Fruit fly (Drosophila melanogaster) whole organism, embryonic: ENCODE results near the gene Usp1.

Source experiments
- ATbp ChIP-seq: fragments of 200-800 bp; sonication (Bioruptor generic); optimal IDR thresholded peaks from 2 replicates; lab custom pipeline; 2017; ENCODE audit warnings: missing biosample characterization, mild to moderate bottlenecking, missing genetic modification characterization, missing genetic modification reagents
- Atf3 ChIP-seq: fragments of 200-800 bp; sonication (Bioruptor generic); optimal IDR thresholded peaks from 3 replicates; lab custom pipeline; 2016; ENCODE audit warnings: missing biosample characterization, missing genetic modification characterization
- B-H2 ChIP-seq: fragments of 200-800 bp; sonication (Bioruptor generic); optimal IDR thresholded peaks from 2 replicates; lab custom pipeline; 2018; ENCODE audit warnings: missing biosample characterization, mild to moderate bottlenecking, missing genetic modification characterization
- Bteb2 ChIP-seq: fragments of 200-800 bp; sonication (Bioruptor generic); optimal IDR thresholded peaks from 2 replicates; lab custom pipeline; 2016; ENCODE audit warnings: missing biosample characterization, missing genetic modification characterization
- CG1024 ChIP-seq: fragments of 200-800 bp; sonication (Bioruptor generic); IDR thresholded peaks from 2 replicates; pipeline ENCODE4 v1.3.6; 2022; ENCODE audit warnings: missing biosample characterization, missing genetic modification characterization
- CG11560 ChIP-seq: fragments of 200-800 bp; sonication (Bioruptor generic); IDR thresholded peaks from 3 replicates; pipeline ENCODE4 v1.3.6; 2022; ENCODE audit warnings: missing biosample characterization, missing genetic modification characterization
- CG12219 ChIP-seq: fragments of 200-800 bp; sonication (Bioruptor generic); optimal IDR thresholded peaks from 3 replicates; lab custom pipeline; 2018; ENCODE audit warnings: missing biosample characterization, mild to moderate bottlenecking, missing genetic modification characterization
- CG12236 ChIP-seq: fragments of 200-800 bp; sonication (Bioruptor generic); optimal IDR thresholded peaks from 2 replicates; lab custom pipeline; 2016; ENCODE audit warnings: missing biosample characterization, missing genetic modification characterization
- CG12744 ChIP-seq: fragments of 200-800 bp; sonication (Bioruptor generic); optimal IDR thresholded peaks from 2 replicates; lab custom pipeline; 2016; ENCODE audit warnings: missing biosample characterization, missing genetic modification characterization
- CG12769 ChIP-seq: fragments of 200-800 bp; sonication (Bioruptor generic); optimal IDR thresholded peaks from 2 replicates; lab custom pipeline; 2019; ENCODE audit warnings: missing biosample characterization, mild to moderate bottlenecking, missing genetic modification characterization, moderate library complexity
- CG15269 ChIP-seq: fragments of 200-800 bp; sonication (Bioruptor generic); optimal IDR thresholded peaks from 2 replicates; lab custom pipeline; 2018; ENCODE audit warnings: missing biosample characterization, mild to moderate bottlenecking, missing genetic modification characterization, moderate library complexity
- CG15479 ChIP-seq: fragments of 200-800 bp; sonication (Bioruptor generic); optimal IDR thresholded peaks from 3 replicates; lab custom pipeline; 2019; ENCODE audit warnings: missing biosample characterization, mild to moderate bottlenecking, missing genetic modification characterization, moderate library complexity
- CG17829 ChIP-seq: fragments of 200-800 bp; optimal IDR thresholded peaks from 2 replicates; lab custom pipeline; 2019; ENCODE audit warnings: missing biosample characterization, mild to moderate bottlenecking, missing genetic modification characterization, moderate library complexity
- CG3407 ChIP-seq: fragments of 200-800 bp; sonication (Bioruptor generic); optimal IDR thresholded peaks from 2 replicates; lab custom pipeline; 2018; ENCODE audit warnings: missing biosample characterization, mild to moderate bottlenecking, missing genetic modification characterization
- CG4730 ChIP-seq: fragments of 200-800 bp; sonication (Bioruptor generic); IDR thresholded peaks from 2 replicates; pipeline ENCODE4 v1.3.6; 2022; ENCODE audit warnings: missing biosample characterization, missing genetic modification characterization
- CG6689 ChIP-seq: fragments of 200-800 bp; sonication (Bioruptor generic); IDR thresholded peaks from 2 replicates; pipeline ENCODE4 v1.3.6; 2022; ENCODE audit warnings: missing biosample characterization, missing genetic modification characterization
- CG7963 ChIP-seq: fragments of 200-800 bp; sonication (Bioruptor generic); IDR thresholded peaks from 3 replicates; pipeline ENCODE4 v1.3.6; 2022; ENCODE audit warnings: missing biosample characterization, missing genetic modification characterization; ENCODE audit not compliant: partially characterized antibody
- CG8290 ChIP-seq, 3 experiments: fragments of 200-800 bp; sonication (Bioruptor generic); optimal IDR thresholded peaks; 2 replicates each; lab custom pipeline; 2016 to 2019; ENCODE audit warnings: missing biosample characterization in 3 of 3, missing genetic modification characterization in 3 of 3, mild to moderate bottlenecking in 2 of 3, moderate library complexity in 1 of 3
- CG8388 ChIP-seq: fragments of 200-800 bp; sonication (Bioruptor generic); optimal IDR thresholded peaks from 2 replicates; lab custom pipeline; 2019; ENCODE audit warnings: missing biosample characterization, mild to moderate bottlenecking, missing genetic modification characterization, moderate library complexity
- Camta ChIP-seq: fragments of 200-800 bp; sonication (Bioruptor generic); optimal IDR thresholded peaks from 2 replicates; lab custom pipeline; 2016; ENCODE audit warnings: missing biosample characterization, missing genetic modification characterization
- Doc3 ChIP-seq: fragments of 200-800 bp; sonication (Bioruptor generic); IDR thresholded peaks from 3 replicates; pipeline ENCODE4 v1.3.6; 2022; ENCODE audit warnings: missing biosample characterization, missing genetic modification characterization; ENCODE audit not compliant: partially characterized antibody
- Drgx ChIP-seq: fragments of 200-800 bp; sonication (Bioruptor generic); IDR thresholded peaks from 2 replicates; pipeline ENCODE4 v1.3.6; 2022; ENCODE audit warnings: missing biosample characterization, missing genetic modification characterization
- E2f1 ChIP-seq: fragments of 200-800 bp; sonication (Bioruptor generic); IDR thresholded peaks from 2 replicates; pipeline ENCODE4 v1.3.6; 2022; ENCODE audit warnings: missing biosample characterization, missing genetic modification characterization
- Hmr ChIP-seq: fragments of 200-800 bp; sonication (Bioruptor generic); optimal IDR thresholded peaks from 3 replicates; lab custom pipeline; 2017; ENCODE audit warnings: mild to moderate bottlenecking, missing biosample characterization, missing genetic modification reagents, missing genetic modification characterization
- Hr3 ChIP-seq: fragments of 200-800 bp; sonication (Bioruptor generic); optimal IDR thresholded peaks from 3 replicates; lab custom pipeline; 2016; ENCODE audit warnings: missing biosample characterization, missing genetic modification characterization
- Kr ChIP-seq: fragments of 200-800 bp; sonication (Bioruptor generic); optimal IDR thresholded peaks from 2 replicates; lab custom pipeline; 2017; ENCODE audit warnings: missing biosample characterization, mild to moderate bottlenecking, missing genetic modification characterization
- Mad ChIP-seq: fragments of 200-800 bp; sonication (Bioruptor generic); optimal IDR thresholded peaks from 2 replicates; lab custom pipeline; 2016; ENCODE audit warnings: missing biosample characterization, missing genetic modification characterization
- Med ChIP-seq: fragments of 200-800 bp; sonication (Bioruptor generic); peaks from one replicate; lab custom pipeline; 2016; ENCODE audit warnings: missing biosample characterization, missing genetic modification characterization, mild to moderate bottlenecking, inconsistent platforms, moderate library complexity
- NK7.1 ChIP-seq: fragments of 200-800 bp; sonication (Bioruptor generic); optimal IDR thresholded peaks from 3 replicates; lab custom pipeline; 2016; ENCODE audit warnings: missing biosample characterization, missing genetic modification characterization
- Spps ChIP-seq: fragments of 200-800 bp; sonication (Bioruptor generic); optimal IDR thresholded peaks from 2 replicates; lab custom pipeline; 2018; ENCODE audit warnings: missing biosample characterization, mild to moderate bottlenecking, missing genetic modification characterization
- ac ChIP-seq: fragments of 200-800 bp; sonication (Bioruptor generic); optimal IDR thresholded peaks from 3 replicates; lab custom pipeline; 2017; ENCODE audit warnings: missing biosample characterization, mild to moderate bottlenecking, missing genetic modification characterization
- bab2 ChIP-seq: fragments of 200-800 bp; sonication (Bioruptor generic); optimal IDR thresholded peaks from 2 replicates; lab custom pipeline; 2016; ENCODE audit warnings: missing biosample characterization, missing genetic modification characterization
- crc ChIP-seq: fragments of 200-800 bp; sonication (Bioruptor generic); optimal IDR thresholded peaks from 2 replicates; lab custom pipeline; 2016; ENCODE audit warnings: missing biosample characterization, missing genetic modification characterization
- crp ChIP-seq, 2 experiments: fragments of 200-800 bp; sonication (Bioruptor generic); optimal IDR thresholded peaks; 2 replicates in 1 of 2; 3 replicates in 1 of 2; lab custom pipeline; 2017; ENCODE audit warnings: missing biosample characterization in 2 of 2, missing genetic modification characterization in 2 of 2, mild to moderate bottlenecking in 1 of 2, moderate library complexity in 1 of 2
- ems ChIP-seq: fragments of 200-800 bp; sonication (Bioruptor generic); optimal IDR thresholded peaks from 3 replicates; lab custom pipeline; 2016; ENCODE audit warnings: missing biosample characterization, missing genetic modification characterization
- fd102C ChIP-seq: fragments of 200-800 bp; sonication (Bioruptor generic); optimal IDR thresholded peaks from 2 replicates; lab custom pipeline; 2018; ENCODE audit warnings: missing biosample characterization, mild to moderate bottlenecking, missing genetic modification characterization, moderate library complexity
- fd64A ChIP-seq: fragments of 200-800 bp; sonication (Bioruptor generic); optimal IDR thresholded peaks from 3 replicates; lab custom pipeline; 2018; ENCODE audit warnings: missing biosample characterization, mild to moderate bottlenecking, missing genetic modification characterization
- gcm ChIP-seq: fragments of 200-800 bp; sonication (Bioruptor generic); optimal IDR thresholded peaks from 2 replicates; lab custom pipeline; 2019; ENCODE audit warnings: missing biosample characterization, mild to moderate bottlenecking, missing genetic modification characterization, moderate library complexity
- kay ChIP-seq: fragments of 200-800 bp; sonication (Bioruptor generic); optimal IDR thresholded peaks from 2 replicates; lab custom pipeline; 2016; ENCODE audit warnings: missing biosample characterization, missing genetic modification characterization
- knrl ChIP-seq: fragments of 200-800 bp; sonication (Bioruptor generic); IDR thresholded peaks from 3 replicates; pipeline ENCODE4 v1.3.6; 2022; ENCODE audit warnings: missing biosample characterization, missing genetic modification characterization; ENCODE audit not compliant: partially characterized antibody
- lmd ChIP-seq: fragments of 200-800 bp; sonication (Bioruptor generic); IDR thresholded peaks from 2 replicates; pipeline ENCODE4 v1.3.6; 2022; ENCODE audit warnings: missing biosample characterization, missing genetic modification characterization
- lola ChIP-seq, 3 experiments: fragments of >200 bp in 2 of 3; fragments of 200-800 bp in 1 of 3; sonication (Bioruptor generic) in 1 of 3; optimal IDR thresholded peaks; 2 replicates each; lab custom pipeline; 2017 to 2019; ENCODE audit warnings: missing biosample characterization in 3 of 3, missing genetic modification characterization in 3 of 3, mild to moderate bottlenecking in 1 of 3, moderate library complexity in 1 of 3
- oc ChIP-seq: fragments of 200-800 bp; sonication (Bioruptor generic); optimal IDR thresholded peaks from 2 replicates; lab custom pipeline; 2018; ENCODE audit warnings: missing biosample characterization, mild to moderate bottlenecking, missing genetic modification characterization, moderate library complexity
- onecut ChIP-seq: fragments of 200-800 bp; sonication (Bioruptor generic); IDR thresholded peaks from 2 replicates; pipeline ENCODE4 v1.3.6; 2022; ENCODE audit warnings: missing biosample characterization, missing genetic modification characterization
- p53 ChIP-seq: fragments of 200-800 bp; sonication (Bioruptor generic); optimal IDR thresholded peaks from 2 replicates; lab custom pipeline; 2016; ENCODE audit warnings: missing biosample characterization, missing genetic modification characterization
- pros ChIP-seq: fragments of 200-800 bp; sonication (Bioruptor generic); optimal IDR thresholded peaks from 3 replicates; lab custom pipeline; 2019; ENCODE audit warnings: missing biosample characterization, mild to moderate bottlenecking, missing genetic modification characterization, moderate library complexity
- row ChIP-seq: fragments of 200-800 bp; sonication (Bioruptor generic); IDR thresholded peaks from 3 replicates; pipeline ENCODE4 v1.3.6; 2022; ENCODE audit warnings: missing biosample characterization, missing genetic modification characterization
- sc ChIP-seq, 3 experiments: fragments of >200 bp in 2 of 3; fragments of 200-800 bp in 1 of 3; sonication (Bioruptor generic) in 1 of 3; optimal IDR thresholded peaks; 2 replicates in 2 of 3; 3 replicates in 1 of 3; lab custom pipeline; 2017; ENCODE audit warnings: mild to moderate bottlenecking in 1 of 3, missing biosample characterization in 1 of 3, missing genetic modification characterization in 1 of 3, missing genetic modification reagents in 1 of 3
- tna ChIP-seq: fragments of 200-800 bp; sonication (Bioruptor generic); IDR thresholded peaks from 2 replicates; pipeline ENCODE4 v1.3.6; 2022; ENCODE audit warnings: missing biosample characterization, missing genetic modification characterization; ENCODE audit not compliant: partially characterized antibody
- zen ChIP-seq: fragments of 200-800 bp; sonication (Bioruptor generic); optimal IDR thresholded peaks from 3 replicates; lab custom pipeline; 2018; ENCODE audit warnings: missing biosample characterization, mild to moderate bottlenecking, missing genetic modification characterization, moderate library complexity

Usp1 gene

DNA sequence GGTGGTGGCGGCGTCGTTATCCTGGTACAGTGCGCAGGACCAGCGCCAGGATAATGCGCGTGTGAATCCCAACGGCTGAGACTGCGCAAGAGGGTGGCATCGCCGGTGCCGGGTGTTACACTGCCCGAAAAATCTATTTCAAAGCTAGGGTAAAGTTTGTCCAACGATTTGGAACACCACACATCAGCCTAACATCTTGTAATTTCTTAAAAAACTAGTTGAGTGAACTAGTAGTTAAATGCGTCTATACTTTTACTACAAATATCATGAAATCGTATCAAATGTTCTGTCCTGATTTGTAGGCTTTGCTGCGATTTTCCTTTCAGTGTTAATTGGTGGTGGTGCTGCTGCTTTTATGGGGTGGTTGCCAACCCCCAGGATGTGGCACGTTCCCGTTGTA is 36.1 kb downstream of the Usp1 start (continued):
- TF ChIP-seq CG17829, result peak; percentile 66
- no peak for TF ChIP-seq E2f1 (GFP tag; lab: Robert Waterston, UW)
- TF ChIP-seq pros (GFP tag; lab: Kevin White, UChicago), result no peak
- no peak for TF ChIP-seq Kr (GFP tag; lab: Kevin White, UChicago)
- TF ChIP-seq kay (GFP tag; lab: Kevin White, UChicago), result no peak
- no peak for TF ChIP-seq Drgx (GFP tag; lab: Robert Waterston, UW)
- TF ChIP-seq oc (tag; lab: Kevin White, UChicago), result no peak
- TF ChIP-seq CG1024 (GFP tag; lab: Robert Waterston, UW), result no peak
- TF ChIP-seq CG12219 (GFP tag; lab: Kevin White, UChicago), result peak; percentile 5
- no peak for TF ChIP-seq fd102C
- peak; percentile 24 for TF ChIP-seq Hr3
- TF ChIP-seq CG3407 (GFP tag; lab: Kevin White, UChicago), result peak; percentile 25
- TF ChIP-seq Camta (GFP tag; lab: Kevin White, UChicago), result no peak
- TF ChIP-seq Atf3, result no peak
- no peak for TF ChIP-seq p53 (GFP tag; lab: Kevin White, UChicago)
- TF ChIP-seq ac (GFP tag; lab: Kevin White, UChicago), result peak; percentile 3
- no peak for TF ChIP-seq ems (GFP tag; lab: Kevin White, UChicago)
- peak; percentile 60 for TF ChIP-seq CG8388
- peak; percentile 75 for TF ChIP-seq row (GFP tag; lab: Robert Waterston, UW)
- TF ChIP-seq CG12769 (tag; lab: Kevin White, UChicago), result no peak
- TF ChIP-seq CG4730 (GFP tag; lab: Robert Waterston, UW), result no peak
- 0 out of 2 replicates have a peak, but pooled peaks have one; percentile 9 for TF ChIP-seq onecut (GFP tag; lab: Robert Waterston, UW)
- no peak for TF ChIP-seq CG12236 (GFP tag; lab: Kevin White, UChicago)
- TF ChIP-seq Med (GFP tag; lab: Kevin White, UChicago), result no peak
- TF ChIP-seq CG7963 (GFP tag; lab: Robert Waterston, UW), result no peak
- no peak for TF ChIP-seq fd64A (GFP tag; lab: Kevin White, UChicago)
- no peak for TF ChIP-seq zen
- no peak for TF ChIP-seq sc (optimal IDR thresholded peaks at IDR 0.05; lab: Kevin White, UChicago)
- peak; percentile 49 for TF ChIP-seq sc (GFP tag; optimal IDR thresholded peaks at IDR 0.05; lab: Kevin White, UChicago)
- TF ChIP-seq Mad (GFP tag; lab: Kevin White, UChicago), result no peak
- peak in 1 of 3 experiments; percentile 76 for TF ChIP-seq lola (GFP tag; optimal IDR thresholded peaks at IDR 0.05; lab: Kevin White, UChicago)
- TF ChIP-seq gcm (GFP tag; lab: Kevin White, UChicago), result peak; percentile 28
- no peak for TF ChIP-seq CG12744 (GFP tag; lab: Kevin White, UChicago)
- TF ChIP-seq Hmr (GFP tag; lab: Kevin White, UChicago), result no peak
- TF ChIP-seq B-H2 (GFP tag; lab: Kevin White, UChicago), result no peak
- peak; percentile 44 for TF ChIP-seq ATbp
- no peak for TF ChIP-seq Bteb2 (GFP tag; lab: Kevin White, UChicago)
- TF ChIP-seq CG15269 (tag; lab: Kevin White, UChicago), result no peak
- peak; percentile 9; the same call in 1 of the 2 replicates for TF ChIP-seq lmd (GFP tag; lab: Robert Waterston, UW)
- no peak for TF ChIP-seq NK7.1 (GFP tag; lab: Kevin White, UChicago)
- TF ChIP-seq tna (GFP tag; lab: Robert Waterston, UW), result no peak
- TF ChIP-seq CG6689, result peak; percentile 46
- peak; percentile 44 for TF ChIP-seq bab2 (GFP tag; lab: Kevin White, UChicago)
- no peak for TF ChIP-seq knrl
- no peak for TF ChIP-seq Doc3 (GFP tag; lab: Robert Waterston, UW)
- TF ChIP-seq Spps (tag; lab: Kevin White, UChicago), result peak; percentile 51
- peak; percentile 9 for TF ChIP-seq CG8290 (GFP tag; optimal IDR thresholded peaks at IDR 0.05; lab: Kevin White, UChicago)
- no peak for TF ChIP-seq CG8290 (tag; optimal IDR thresholded peaks at IDR 0.05; lab: Kevin White, UChicago)
- no peak for TF ChIP-seq CG15479 (GFP tag; lab: Kevin White, UChicago)
- TF ChIP-seq crp (GFP tag; optimal IDR thresholded peaks at IDR 0.05; lab: Kevin White, UChicago), result no peak
- no peak for TF ChIP-seq CG11560 (tag; lab: Robert Waterston, UW)
- no peak for TF ChIP-seq crc
